Worm (Caenorhabditis elegans) whole organism, L2 larva: ENCODE results near the gene inx-5.

Experiments used
- C34F6.9 ChIP-seq: fragments of 150-350 bp; optimal IDR thresholded peaks from 2 replicates; lab custom pipeline; 2014; ENCODE audit warnings: missing biosample characterization, missing genetic modification characterization
- F13H6.1 ChIP-seq: sonication (generic microtip); optimal IDR thresholded peaks from 2 replicates; lab custom pipeline; 2016; ENCODE audit warnings: missing genetic modification characterization, missing compliant biosample characterization
- R02D3.7 ChIP-seq: fragments of 150-350 bp; optimal IDR thresholded peaks from 2 replicates; lab custom pipeline; 2014; ENCODE audit warnings: missing biosample characterization, missing genetic modification characterization
- Y55F3AM.14 ChIP-seq: fragments of 200-800 bp; sonication (Bioruptor generic); optimal IDR thresholded peaks from 2 replicates; lab custom pipeline; 2018; ENCODE audit warnings: mild to moderate bottlenecking, missing genetic modification characterization, missing compliant biosample characterization
- ZK546.5 ChIP-seq: sonication (generic microtip); optimal IDR thresholded peaks from 2 replicates; lab custom pipeline; 2017; ENCODE audit warnings: missing biosample characterization, missing genetic modification characterization
- ama-1 ChIP-seq: fragments of 150-350 bp; optimal IDR thresholded peaks from 2 replicates; lab custom pipeline; 2018; ENCODE audit warnings: inconsistent platforms
- blmp-1 ChIP-seq: sonication (generic microtip); optimal IDR thresholded peaks from 2 replicates; lab custom pipeline; 2017; ENCODE audit warnings: missing genetic modification characterization, mild to moderate bottlenecking, missing compliant biosample characterization, antibody characterized with exemption, moderate library complexity; ENCODE audit not compliant: insufficient read depth
- ceh-16 ChIP-seq: fragments of 150-350 bp; optimal IDR thresholded peaks from 2 replicates; lab custom pipeline; 2014; ENCODE audit warnings: missing biosample characterization, missing genetic modification characterization
- ceh-82 ChIP-seq: fragments of 150-350 bp; optimal IDR thresholded peaks from 2 replicates; lab custom pipeline; 2014; ENCODE audit warnings: missing biosample characterization, missing genetic modification characterization
- crh-2 ChIP-seq: sonication (generic microtip); optimal IDR thresholded peaks from 2 replicates; lab custom pipeline; 2017; ENCODE audit warnings: missing biosample characterization, missing genetic modification characterization
- dmd-4 ChIP-seq: sonication (generic microtip); optimal IDR thresholded peaks from 2 replicates; lab custom pipeline; 2017; ENCODE audit warnings: missing biosample characterization, missing genetic modification characterization
- egl-27 ChIP-seq: sonication (generic microtip); optimal IDR thresholded peaks from 3 replicates; lab custom pipeline; 2017; ENCODE audit warnings: missing biosample characterization, missing genetic modification reagents, missing genetic modification characterization
- elt-1 ChIP-seq: fragments of 150-350 bp; optimal IDR thresholded peaks from 2 replicates; lab custom pipeline; 2014; ENCODE audit warnings: missing biosample characterization, missing genetic modification characterization
- elt-3 ChIP-seq: sonication (generic microtip); optimal IDR thresholded peaks from 2 replicates; lab custom pipeline; 2017; ENCODE audit warnings: missing biosample characterization, missing genetic modification characterization
- fos-1 ChIP-seq: fragments of 150-350 bp; optimal IDR thresholded peaks from 2 replicates; lab custom pipeline; 2014; ENCODE audit warnings: missing biosample characterization, missing genetic modification characterization
- gmeb-1 ChIP-seq: fragments of 150-350 bp; optimal IDR thresholded peaks from 2 replicates; lab custom pipeline; 2014; ENCODE audit warnings: missing biosample characterization, missing genetic modification characterization
- lin-11 ChIP-seq: fragments of 150-350 bp; sonication (generic microtip); optimal IDR thresholded peaks from 2 replicates; lab custom pipeline; 2014; ENCODE audit warnings: missing biosample characterization, missing genetic modification characterization, inconsistent platforms, mixed read lengths
- lin-13 ChIP-seq: fragments of 150-350 bp; optimal IDR thresholded peaks from 2 replicates; lab custom pipeline; 2014; ENCODE audit warnings: missing biosample characterization, missing genetic modification reagents, missing genetic modification characterization
- lin-39 ChIP-seq: fragments of 150-350 bp; optimal IDR thresholded peaks from 2 replicates; lab custom pipeline; 2014; ENCODE audit warnings: missing biosample characterization, missing genetic modification reagents, missing genetic modification characterization
- lsy-2 ChIP-seq, 2 experiments: fragments of 150-350 bp in 1 of 2; sonication (generic microtip) in 1 of 2; optimal IDR thresholded peaks; 2 replicates each; lab custom pipeline; 2014 to 2017; ENCODE audit warnings: missing biosample characterization in 2 of 2, missing genetic modification characterization in 2 of 2
- mab-5 ChIP-seq: fragments of 150-350 bp; optimal IDR thresholded peaks from 2 replicates; lab custom pipeline; 2014; ENCODE audit warnings: missing biosample characterization, missing genetic modification characterization
- mbf-1 ChIP-seq: sonication (generic microtip); optimal IDR thresholded peaks from 2 replicates; lab custom pipeline; 2017; ENCODE audit warnings: missing biosample characterization, missing genetic modification characterization
- nhr-10 ChIP-seq: sonication (generic microtip); optimal IDR thresholded peaks from 2 replicates; lab custom pipeline; 2017; ENCODE audit warnings: missing biosample characterization, missing genetic modification characterization
- nhr-11 ChIP-seq: fragments of 150-350 bp; optimal IDR thresholded peaks from 2 replicates; lab custom pipeline; 2014; ENCODE audit warnings: missing biosample characterization, missing genetic modification characterization
- nhr-12 ChIP-seq: fragments of 150-350 bp; optimal IDR thresholded peaks from 2 replicates; lab custom pipeline; 2014; ENCODE audit warnings: missing biosample characterization, missing genetic modification characterization
- nhr-129 ChIP-seq: fragments of 150-350 bp; optimal IDR thresholded peaks from 2 replicates; lab custom pipeline; 2014; ENCODE audit warnings: missing biosample characterization, missing genetic modification characterization
- nhr-21 ChIP-seq: fragments of 150-350 bp; optimal IDR thresholded peaks from 2 replicates; lab custom pipeline; 2014; ENCODE audit warnings: missing biosample characterization, missing genetic modification characterization
- nhr-237 ChIP-seq: fragments of 150-350 bp; optimal IDR thresholded peaks from 2 replicates; lab custom pipeline; 2014; ENCODE audit warnings: missing biosample characterization, missing genetic modification characterization
- nhr-25 ChIP-seq: fragments of 150-350 bp; sonication (generic microtip); optimal IDR thresholded peaks from 3 replicates; lab custom pipeline; 2014; ENCODE audit warnings: missing biosample characterization, missing genetic modification characterization
- nhr-6 ChIP-seq: fragments of 150-350 bp; optimal IDR thresholded peaks from 2 replicates; lab custom pipeline; 2014; ENCODE audit warnings: missing biosample characterization, missing genetic modification characterization
- peb-1 ChIP-seq: fragments of 150-350 bp; optimal IDR thresholded peaks from 2 replicates; lab custom pipeline; 2014; ENCODE audit warnings: missing biosample characterization, missing genetic modification characterization
- sma-3 ChIP-seq: sonication (generic microtip); optimal IDR thresholded peaks from 2 replicates; lab custom pipeline; 2016; ENCODE audit warnings: missing genetic modification reagents, missing genetic modification characterization, missing compliant biosample characterization
- sma-9 ChIP-seq, 2 experiments: fragments of 150-350 bp in 1 of 2; sonication (generic microtip) in 1 of 2; optimal IDR thresholded peaks; 2 replicates each; lab custom pipeline; 2014 to 2016; ENCODE audit warnings: missing genetic modification characterization in 2 of 2, mild to moderate bottlenecking in 1 of 2, missing biosample characterization in 1 of 2, missing compliant biosample characterization in 1 of 2, missing genetic modification reagents in 1 of 2, moderate library complexity in 1 of 2
- snpc-4 ChIP-seq: fragments of 150-350 bp; optimal IDR thresholded peaks from 2 replicates; lab custom pipeline; 2014; ENCODE audit warnings: missing biosample characterization, missing genetic modification characterization
- unc-55 ChIP-seq: fragments of 150-350 bp; sonication (generic microtip); optimal IDR thresholded peaks from 3 replicates; lab custom pipeline; 2014; ENCODE audit warnings: missing biosample characterization, missing genetic modification reagents, missing genetic modification characterization
- unc-62 ChIP-seq: fragments of 150-350 bp; optimal IDR thresholded peaks from 2 replicates; lab custom pipeline; 2014; ENCODE audit warnings: missing biosample characterization, missing genetic modification reagents, missing genetic modification characterization
- ztf-1 ChIP-seq: fragments of 200-800 bp; sonication (Bioruptor generic); conservative IDR thresholded peaks from 2 replicates; pipeline ENCODE4 v1.3.6; 2022; ENCODE audit warnings: missing genetic modification characterization, missing compliant biosample characterization
- ztf-4 ChIP-seq: fragments of 150-350 bp; optimal IDR thresholded peaks from 2 replicates; lab custom pipeline; 2014; ENCODE audit warnings: missing biosample characterization, missing genetic modification characterization

The inx-5 gene

DNA sequence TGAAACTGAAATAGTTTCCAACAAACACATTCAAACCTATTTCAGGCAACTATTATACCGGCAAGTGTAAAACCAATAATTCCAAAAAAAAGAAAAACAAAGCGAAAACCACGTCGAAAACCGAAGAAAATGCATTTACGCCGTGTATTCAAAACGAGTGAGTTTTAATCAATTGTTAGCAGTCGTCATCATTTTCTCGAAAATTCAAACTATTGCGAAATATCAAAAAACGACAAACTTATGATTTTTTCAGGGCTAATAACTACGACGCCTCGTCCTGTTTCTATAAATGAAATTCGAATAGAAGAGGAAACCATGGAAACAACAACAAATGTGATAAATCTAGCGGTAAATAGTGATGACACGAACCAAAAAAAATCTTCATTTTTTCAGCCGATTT lies 16.0 kb downstream of the inx-5 start:
- TF ChIP-seq peb-1, result no peak
- no peak for TF ChIP-seq nhr-10 (tag; lab: Kevin White, UChicago)
- no peak for TF ChIP-seq lin-39 (tag; lab: Kevin White, UChicago)
- no peak for TF ChIP-seq ZK546.5
- TF ChIP-seq unc-55 (GFP tag; lab: Kevin White, UChicago), result peak; percentile 50

ce11 chrX:8285169-8285796 lies 16.9 kb downstream of the inx-5 start, which contains the start of the genes fis-2 and F13B9.2:
Gene fis-2, minus strand, starts transcription at chrX:8285219.
Gene F13B9.2, plus strand, starts transcription at chrX:8285683.
- TF ChIP-seq dmd-4 (tag; lab: Kevin White, UChicago) (no peak), ceh-82 (tag; lab: Kevin White, UChicago) (no peak), peb-1 (no peak), nhr-21 (tag; lab: Kevin White, UChicago) (no peak)

- TF ChIP-seq ceh-82 (tag; lab: Kevin White, UChicago) (no peak), mbf-1 (tag; lab: Kevin White, UChicago) (no peak), nhr-129 (no peak), C34F6.9 (tag; lab: Kevin White, UChicago) (no peak), unc-62 (GFP tag; lab: Kevin White, UChicago) (no peak), unc-55 (GFP tag; lab: Kevin White, UChicago) (no peak), F13H6.1 (tag; lab: Kevin White, UChicago) (no peak), Y55F3AM.14 (GFP tag; lab: Kevin White, UChicago) (no peak), nhr-237 (tag; lab: Kevin White, UChicago) (no peak), ama-1 (lab: Kevin White, UChicago) (no peak), blmp-1 (tag; lab: Kevin White, UChicago) (no peak), peb-1 (no peak)
These were observed 18.2 kb downstream of the inx-5 start for ce11 chrX:8284003-8284402.

ce11 chrX:8276984-8277383 lies 25.2 kb downstream of the inx-5 start:
- no peak for TF ChIP-seq R02D3.7 (tag; lab: Kevin White, UChicago)
- no peak for TF ChIP-seq peb-1
- TF ChIP-seq ZK546.5, result no peak
- no peak for TF ChIP-seq elt-1 (tag; lab: Kevin White, UChicago)
- no peak for TF ChIP-seq crh-2 (tag; lab: Kevin White, UChicago)
- no peak for TF ChIP-seq nhr-129
- no peak for TF ChIP-seq sma-9 (GFP tag; optimal IDR thresholded peaks at IDR 0.05; lab: Kevin White, UChicago)
- TF ChIP-seq sma-9 (tag; optimal IDR thresholded peaks at IDR 0.05; lab: Kevin White, UChicago), result no peak
- no peak for TF ChIP-seq lin-11 (tag; lab: Kevin White, UChicago)
- no peak for TF ChIP-seq snpc-4 (tag; lab: Kevin White, UChicago)
- TF ChIP-seq nhr-21 (tag; lab: Kevin White, UChicago), result no peak
- TF ChIP-seq lsy-2 (tag; optimal IDR thresholded peaks at IDR 0.05; lab: Kevin White, UChicago), result no peak
- no peak for TF ChIP-seq ama-1 (lab: Kevin White, UChicago)
- TF ChIP-seq unc-55 (GFP tag; lab: Kevin White, UChicago), result no peak
- no peak for TF ChIP-seq fos-1 (tag; lab: Kevin White, UChicago)

ce11 chrX:8276333-8276732 lies 25.9 kb downstream of the inx-5 start:
- TF ChIP-seq sma-3 (no peak), dmd-4 (tag; lab: Kevin White, UChicago) (no peak), ceh-82 (tag; lab: Kevin White, UChicago) (no peak), lin-13 (GFP tag; lab: Kevin White, UChicago) (no peak), F13H6.1 (tag; lab: Kevin White, UChicago) (peak; percentile 6), nhr-25 (tag; lab: Kevin White, UChicago) (no peak), ama-1 (lab: Kevin White, UChicago) (no peak), C34F6.9 (tag; lab: Kevin White, UChicago) (peak; percentile 34), ztf-1 (GFP tag; lab: Robert Waterston, UW) (no peak), unc-62 (GFP tag; lab: Kevin White, UChicago) (no peak), ztf-4 (tag; lab: Kevin White, UChicago) (no peak), nhr-12 (tag; lab: Kevin White, UChicago) (no peak), ceh-16 (tag; lab: Kevin White, UChicago) (no peak), ZK546.5 (no peak), nhr-237 (tag; lab: Kevin White, UChicago) (no peak), blmp-1 (tag; lab: Kevin White, UChicago) (peak; percentile 28), nhr-129 (peak; percentile 2), fos-1 (tag; lab: Kevin White, UChicago) (no peak), peb-1 (no peak), nhr-11 (no peak), elt-1 (tag; lab: Kevin White, UChicago) (no peak), egl-27 (tag; lab: Kevin White, UChicago) (no peak), elt-3 (no peak), mab-5 (tag; lab: Kevin White, UChicago) (no peak), gmeb-1 (tag; lab: Kevin White, UChicago) (no peak), nhr-21 (tag; lab: Kevin White, UChicago) (no peak), nhr-6 (tag; lab: Kevin White, UChicago) (no peak), unc-55 (GFP tag; lab: Kevin White, UChicago) (peak; percentile 18)
